Fruit fly (Drosophila melanogaster) whole organism, prepupa: ENCODE data around the gene Cyp6v1.

Source experiments
- Blimp-1 ChIP-seq: fragments of 200-800 bp; sonication (Bioruptor generic); optimal IDR thresholded peaks from 3 replicates; lab custom pipeline; 2017; ENCODE audit warnings: missing biosample characterization, missing genetic modification characterization, mild to moderate bottlenecking, moderate library complexity, missing genetic modification reagents
- CG11294 ChIP-seq: fragments of 200-800 bp; sonication (Bioruptor generic); IDR thresholded peaks from 2 replicates; pipeline ENCODE4 v1.3.6; 2022; ENCODE audit warnings: missing biosample characterization, missing genetic modification characterization
- CG1621 ChIP-seq: fragments of 200-800 bp; sonication (Bioruptor generic); optimal IDR thresholded peaks from 3 replicates; lab custom pipeline; 2018; ENCODE audit warnings: missing biosample characterization, mild to moderate bottlenecking, missing genetic modification characterization
- CG3032 ChIP-seq: fragments of 200-800 bp; optimal IDR thresholded peaks from 2 replicates; lab custom pipeline; 2019; ENCODE audit warnings: missing biosample characterization, mild to moderate bottlenecking, missing genetic modification characterization, moderate library complexity
- CG32006 ChIP-seq: fragments of 200-800 bp; sonication (Bioruptor generic); optimal IDR thresholded peaks from 3 replicates; lab custom pipeline; 2017; ENCODE audit warnings: missing biosample characterization, mild to moderate bottlenecking, missing genetic modification characterization
- CG6163 ChIP-seq: fragments of 200-800 bp; sonication (Bioruptor generic); IDR thresholded peaks from 3 replicates; pipeline ENCODE4 v1.3.6; 2022; ENCODE audit warnings: missing biosample characterization, missing genetic modification characterization
- CG6792 ChIP-seq: fragments of 200-800 bp; sonication (Bioruptor generic); optimal IDR thresholded peaks from 3 replicates; lab custom pipeline; 2016; ENCODE audit warnings: missing biosample characterization, missing genetic modification characterization
- CG6808 ChIP-seq: fragments of 200-800 bp; sonication (Bioruptor generic); optimal IDR thresholded peaks from 3 replicates; lab custom pipeline; 2017; ENCODE audit warnings: missing biosample characterization, missing genetic modification characterization, mild to moderate bottlenecking, moderate library complexity, missing genetic modification reagents
- CG8119 ChIP-seq: fragments of 200-800 bp; sonication (Bioruptor generic); IDR thresholded peaks from 3 replicates; pipeline ENCODE4 v1.3.6; 2022; ENCODE audit warnings: missing biosample characterization, missing genetic modification characterization
- Eip78C ChIP-seq: fragments of 200-800 bp; sonication (Bioruptor generic); peaks from one replicate; lab custom pipeline; 2016; ENCODE audit warnings: missing biosample characterization, missing genetic modification characterization
- Ets21C ChIP-seq: fragments of 200-800 bp; sonication (Bioruptor generic); optimal IDR thresholded peaks from 3 replicates; lab custom pipeline; 2016; ENCODE audit warnings: missing biosample characterization, missing genetic modification characterization
- Ets96B ChIP-seq: fragments of 200-800 bp; optimal IDR thresholded peaks from 2 replicates; lab custom pipeline; 2019; ENCODE audit warnings: missing biosample characterization, mild to moderate bottlenecking, missing genetic modification characterization, moderate library complexity
- Gug ChIP-seq: fragments of 200-800 bp; sonication (Bioruptor generic); IDR thresholded peaks from 2 replicates; pipeline ENCODE4 v1.3.6; 2022; ENCODE audit warnings: missing biosample characterization, missing genetic modification characterization
- Hr38 ChIP-seq: sonication (Bioruptor generic); optimal IDR thresholded peaks from 2 replicates; lab custom pipeline; 2016; ENCODE audit warnings: missing biosample characterization, missing genetic modification characterization
- Hr39 ChIP-seq: fragments of 200-800 bp; sonication (Bioruptor generic); optimal IDR thresholded peaks from 2 replicates; lab custom pipeline; 2016; ENCODE audit warnings: missing biosample characterization, missing genetic modification characterization
- Hr4 ChIP-seq: fragments of 200-800 bp; sonication (Bioruptor generic); optimal IDR thresholded peaks from 3 replicates; lab custom pipeline; 2016; ENCODE audit warnings: missing biosample characterization, missing genetic modification characterization
- Lpt ChIP-seq: fragments of 200-800 bp; sonication (Bioruptor generic); optimal IDR thresholded peaks from 3 replicates; lab custom pipeline; 2016; ENCODE audit warnings: missing biosample characterization, missing genetic modification characterization
- Met ChIP-seq: fragments of 200-800 bp; sonication (Bioruptor generic); optimal IDR thresholded peaks from 3 replicates; lab custom pipeline; 2016; ENCODE audit warnings: missing biosample characterization, missing genetic modification characterization
- Sox15 ChIP-seq: fragments of 200-800 bp; sonication (Bioruptor generic); optimal IDR thresholded peaks from 3 replicates; lab custom pipeline; 2016; ENCODE audit warnings: missing biosample characterization, missing genetic modification characterization
- achi ChIP-seq: fragments of 200-800 bp; sonication (Bioruptor generic); optimal IDR thresholded peaks from 3 replicates; lab custom pipeline; 2016; ENCODE audit warnings: missing biosample characterization, missing genetic modification characterization
- acj6 ChIP-seq: fragments of 200-800 bp; sonication (Bioruptor generic); optimal IDR thresholded peaks from 3 replicates; lab custom pipeline; 2016; ENCODE audit warnings: missing biosample characterization, missing genetic modification characterization
- cyc ChIP-seq: fragments of 200-800 bp; sonication (Bioruptor generic); optimal IDR thresholded peaks from 3 replicates; lab custom pipeline; 2016; ENCODE audit warnings: missing biosample characterization, missing genetic modification characterization
- dsx ChIP-seq: fragments of 200-800 bp; optimal IDR thresholded peaks from 3 replicates; lab custom pipeline; 2019; ENCODE audit warnings: missing biosample characterization, mild to moderate bottlenecking, missing genetic modification characterization, moderate library complexity; ENCODE audit not compliant: poor library complexity, severe bottlenecking
- eg ChIP-seq: fragments of 200-800 bp; sonication (Bioruptor generic); IDR thresholded peaks from 3 replicates; pipeline ENCODE4 v1.3.6; 2022; ENCODE audit warnings: missing biosample characterization, missing genetic modification characterization
- esn ChIP-seq: fragments of 200-800 bp; sonication (Bioruptor generic); optimal IDR thresholded peaks from 2 replicates; lab custom pipeline; 2016; ENCODE audit warnings: missing biosample characterization, mild to moderate bottlenecking, missing genetic modification characterization, moderate library complexity
- fd59A ChIP-seq: fragments of 200-800 bp; sonication (Bioruptor generic); optimal IDR thresholded peaks from 2 replicates; lab custom pipeline; 2017; ENCODE audit warnings: missing biosample characterization, mild to moderate bottlenecking, missing genetic modification characterization, missing genetic modification reagents
- fd85E ChIP-seq: fragments of 200-800 bp; sonication (Bioruptor generic); optimal IDR thresholded peaks from 3 replicates; lab custom pipeline; 2016; ENCODE audit warnings: missing biosample characterization, missing genetic modification characterization
- lz ChIP-seq: fragments of 200-800 bp; sonication (Bioruptor generic); optimal IDR thresholded peaks from 3 replicates; lab custom pipeline; 2016; ENCODE audit warnings: missing biosample characterization, missing genetic modification characterization
- net ChIP-seq: fragments of 200-800 bp; sonication (Bioruptor generic); optimal IDR thresholded peaks from 3 replicates; lab custom pipeline; 2016; ENCODE audit warnings: missing biosample characterization, missing genetic modification characterization
- pdm3 ChIP-seq: fragments of 200-800 bp; sonication (Bioruptor generic); optimal IDR thresholded peaks from 3 replicates; lab custom pipeline; 2016; ENCODE audit warnings: missing biosample characterization, missing genetic modification characterization
- ss ChIP-seq, 2 experiments: fragments of 200-800 bp; sonication (Bioruptor generic); optimal IDR thresholded peaks; 2 replicates in 1 of 2; 3 replicates in 1 of 2; lab custom pipeline; 2017 to 2018; ENCODE audit warnings: mild to moderate bottlenecking in 2 of 2, missing biosample characterization in 2 of 2, missing genetic modification characterization in 2 of 2, moderate library complexity in 1 of 2
- svp ChIP-seq: fragments of 200-800 bp; sonication (Bioruptor generic); peaks from one replicate; lab custom pipeline; 2016; ENCODE audit warnings: missing biosample characterization, missing genetic modification characterization

The Cyp6v1 gene

dm6 chrX:20693814-20694452 is 37.0 kb downstream of the Cyp6v1 start:
- TF ChIP-seq acj6 (no peak), CG32006 (GFP tag; lab: Kevin White, UChicago) (peak; percentile 11), ss (GFP tag; optimal IDR thresholded peaks at IDR 0.05; lab: Kevin White, UChicago) (peak in 1 of 2 experiments; percentile 7), eg (GFP tag; lab: Robert Waterston, UW) (peak; percentile 42; the same call in 1 of the 3 replicates)

dm6 chrX:20702904-20703303 is 46.0 kb downstream of the Cyp6v1 start:
- TF ChIP-seq Blimp-1 (GFP tag; lab: Kevin White, UChicago) (no peak), cyc (GFP tag; lab: Kevin White, UChicago) (peak; percentile 4)

- TF ChIP-seq Sox15 (GFP tag; lab: Kevin White, UChicago) = no peak
- TF ChIP-seq CG11294 (GFP tag; lab: Robert Waterston, UW) = no peak
- TF ChIP-seq Eip78C (GFP tag; lab: Kevin White, UChicago) = no peak
- no peak for TF ChIP-seq Gug (GFP tag; lab: Robert Waterston, UW)
- no peak for TF ChIP-seq Lpt (GFP tag; lab: Kevin White, UChicago)
- no peak for TF ChIP-seq CG1621 (tag; lab: Kevin White, UChicago)
- TF ChIP-seq CG3032 = no peak
- no peak for TF ChIP-seq fd59A (GFP tag; lab: Kevin White, UChicago)
- no peak for TF ChIP-seq CG6163 (GFP tag; lab: Robert Waterston, UW)
- no peak for TF ChIP-seq Hr38
- no peak for TF ChIP-seq achi (GFP tag; lab: Kevin White, UChicago)
- TF ChIP-seq Ets96B (tag; lab: Kevin White, UChicago) = no peak
These were observed 47.4 kb downstream of the Cyp6v1 start for dm6 chrX:20704337-20704736.

dm6 chrX:20709682-20710081 is 52.8 kb downstream of the Cyp6v1 start:
- TF ChIP-seq Ets21C = no peak
- TF ChIP-seq net (GFP tag; lab: Kevin White, UChicago) = no peak
- TF ChIP-seq CG1621 (tag; lab: Kevin White, UChicago) = no peak
- TF ChIP-seq lz (GFP tag; lab: Kevin White, UChicago) = no peak
- no peak for TF ChIP-seq achi (GFP tag; lab: Kevin White, UChicago)
- TF ChIP-seq CG8119 (GFP tag; lab: Robert Waterston, UW) = no peak
- no peak for TF ChIP-seq esn (GFP tag; lab: Kevin White, UChicago)
- no peak for TF ChIP-seq Gug (GFP tag; lab: Robert Waterston, UW)
- no peak for TF ChIP-seq CG6792
- no peak for TF ChIP-seq Hr39 (GFP tag; lab: Kevin White, UChicago)
- TF ChIP-seq eg (GFP tag; lab: Robert Waterston, UW) = no peak
- TF ChIP-seq Blimp-1 (GFP tag; lab: Kevin White, UChicago) = no peak
- no peak for TF ChIP-seq CG6163 (GFP tag; lab: Robert Waterston, UW)
- no peak for TF ChIP-seq fd85E
- TF ChIP-seq svp = no peak
- TF ChIP-seq Met (GFP tag; lab: Kevin White, UChicago) = no peak
- TF ChIP-seq Hr4 = no peak
- TF ChIP-seq dsx (GFP tag; lab: Kevin White, UChicago) = no peak
- no peak for TF ChIP-seq pdm3 (GFP tag; lab: Kevin White, UChicago)
- no peak for TF ChIP-seq CG6808 (GFP tag; lab: Kevin White, UChicago)
